Fruit fly (Drosophila melanogaster) whole organism, prepupa: ENCODE data around the gene Ntf-2r.

Experiments
- Blimp-1 ChIP-seq: fragments of 200-800 bp; sonication (Bioruptor generic); optimal IDR thresholded peaks from 3 replicates; lab custom pipeline; 2017; ENCODE audit warnings: missing biosample characterization, missing genetic modification characterization, mild to moderate bottlenecking, moderate library complexity, missing genetic modification reagents
- CG10631 ChIP-seq: fragments of 200-800 bp; sonication (Bioruptor generic); optimal IDR thresholded peaks from 2 replicates; lab custom pipeline; 2016; ENCODE audit warnings: missing biosample characterization, missing genetic modification characterization
- CG11294 ChIP-seq: fragments of 200-800 bp; sonication (Bioruptor generic); IDR thresholded peaks from 2 replicates; pipeline ENCODE4 v1.3.6; 2022; ENCODE audit warnings: missing biosample characterization, missing genetic modification characterization
- CG11762 ChIP-seq: fragments of 200-800 bp; sonication (Bioruptor generic); optimal IDR thresholded peaks from 3 replicates; lab custom pipeline; 2016; ENCODE audit warnings: missing biosample characterization, missing genetic modification characterization; ENCODE audit not compliant: insufficient read depth
- CG11902 ChIP-seq: fragments of 200-800 bp; sonication (Bioruptor generic); optimal IDR thresholded peaks from 3 replicates; lab custom pipeline; 2016; ENCODE audit warnings: missing biosample characterization, missing genetic modification characterization
- CG15336 ChIP-seq: fragments of 200-800 bp; sonication (Bioruptor generic); IDR thresholded peaks from 2 replicates; pipeline ENCODE4 v1.3.6; 2022; ENCODE audit warnings: missing biosample characterization, missing genetic modification characterization
- CG1621 ChIP-seq: fragments of 200-800 bp; sonication (Bioruptor generic); optimal IDR thresholded peaks from 3 replicates; lab custom pipeline; 2018; ENCODE audit warnings: missing biosample characterization, mild to moderate bottlenecking, missing genetic modification characterization
- CG16779 ChIP-seq: fragments of 200-800 bp; sonication (Bioruptor generic); optimal IDR thresholded peaks from 3 replicates; lab custom pipeline; 2017; ENCODE audit warnings: missing biosample characterization, mild to moderate bottlenecking, missing genetic modification characterization
- CG3032 ChIP-seq: fragments of 200-800 bp; optimal IDR thresholded peaks from 2 replicates; lab custom pipeline; 2019; ENCODE audit warnings: missing biosample characterization, mild to moderate bottlenecking, missing genetic modification characterization, moderate library complexity
- CG31627 ChIP-seq: fragments of 200-800 bp; sonication (Bioruptor generic); optimal IDR thresholded peaks from 3 replicates; lab custom pipeline; 2016; ENCODE audit warnings: missing biosample characterization, missing genetic modification characterization
- CG32006 ChIP-seq: fragments of 200-800 bp; sonication (Bioruptor generic); optimal IDR thresholded peaks from 3 replicates; lab custom pipeline; 2017; ENCODE audit warnings: missing biosample characterization, mild to moderate bottlenecking, missing genetic modification characterization
- CG34406 ChIP-seq: fragments of 200-800 bp; sonication (Bioruptor generic); optimal IDR thresholded peaks from 3 replicates; lab custom pipeline; 2016; ENCODE audit warnings: missing biosample characterization, missing genetic modification characterization
- CG3919 ChIP-seq: fragments of 200-800 bp; sonication (Bioruptor generic); optimal IDR thresholded peaks from 3 replicates; lab custom pipeline; 2016; ENCODE audit warnings: missing biosample characterization, missing genetic modification characterization
- CG6163 ChIP-seq: fragments of 200-800 bp; sonication (Bioruptor generic); IDR thresholded peaks from 3 replicates; pipeline ENCODE4 v1.3.6; 2022; ENCODE audit warnings: missing biosample characterization, missing genetic modification characterization
- CG6276 ChIP-seq: fragments of 200-800 bp; sonication (Bioruptor generic); optimal IDR thresholded peaks from 2 replicates; lab custom pipeline; 2017; ENCODE audit warnings: missing biosample characterization, mild to moderate bottlenecking, missing genetic modification characterization
- CG6792 ChIP-seq: fragments of 200-800 bp; sonication (Bioruptor generic); optimal IDR thresholded peaks from 3 replicates; lab custom pipeline; 2016; ENCODE audit warnings: missing biosample characterization, missing genetic modification characterization
- CG6854 ChIP-seq: fragments of 200-800 bp; sonication (Bioruptor generic); optimal IDR thresholded peaks from 2 replicates; lab custom pipeline; 2017; ENCODE audit warnings: missing biosample characterization, mild to moderate bottlenecking, missing genetic modification characterization
- CG7368 ChIP-seq: fragments of 200-800 bp; sonication (Bioruptor generic); optimal IDR thresholded peaks from 3 replicates; lab custom pipeline; 2016; ENCODE audit warnings: missing biosample characterization, missing genetic modification characterization
- CG8119 ChIP-seq: fragments of 200-800 bp; sonication (Bioruptor generic); IDR thresholded peaks from 3 replicates; pipeline ENCODE4 v1.3.6; 2022; ENCODE audit warnings: missing biosample characterization, missing genetic modification characterization
- CG8319 ChIP-seq: fragments of 200-800 bp; sonication (Bioruptor generic); optimal IDR thresholded peaks from 3 replicates; lab custom pipeline; 2016; ENCODE audit warnings: missing biosample characterization, missing genetic modification characterization
- CG8632 ChIP-seq: fragments of 200-800 bp; sonication (Bioruptor generic); optimal IDR thresholded peaks from 3 replicates; lab custom pipeline; 2016; ENCODE audit warnings: missing biosample characterization, missing genetic modification characterization
- Eip75B ChIP-seq: fragments of 200-800 bp; sonication (Bioruptor generic); optimal IDR thresholded peaks from 3 replicates; lab custom pipeline; 2016; ENCODE audit warnings: missing biosample characterization, missing genetic modification characterization
- Eip78C ChIP-seq: fragments of 200-800 bp; sonication (Bioruptor generic); peaks from one replicate; lab custom pipeline; 2016; ENCODE audit warnings: missing biosample characterization, missing genetic modification characterization
- Eip93F ChIP-seq: fragments of 200-800 bp; sonication (Bioruptor generic); optimal IDR thresholded peaks from 2 replicates; lab custom pipeline; 2016; ENCODE audit warnings: missing biosample characterization, mild to moderate bottlenecking, missing genetic modification characterization
- Ets21C ChIP-seq: fragments of 200-800 bp; sonication (Bioruptor generic); optimal IDR thresholded peaks from 3 replicates; lab custom pipeline; 2016; ENCODE audit warnings: missing biosample characterization, missing genetic modification characterization
- Ets96B ChIP-seq: fragments of 200-800 bp; optimal IDR thresholded peaks from 2 replicates; lab custom pipeline; 2019; ENCODE audit warnings: missing biosample characterization, mild to moderate bottlenecking, missing genetic modification characterization, moderate library complexity
- Gug ChIP-seq: fragments of 200-800 bp; sonication (Bioruptor generic); IDR thresholded peaks from 2 replicates; pipeline ENCODE4 v1.3.6; 2022; ENCODE audit warnings: missing biosample characterization, missing genetic modification characterization
- Hr38 ChIP-seq: sonication (Bioruptor generic); optimal IDR thresholded peaks from 2 replicates; lab custom pipeline; 2016; ENCODE audit warnings: missing biosample characterization, missing genetic modification characterization
- Hr39 ChIP-seq: fragments of 200-800 bp; sonication (Bioruptor generic); optimal IDR thresholded peaks from 2 replicates; lab custom pipeline; 2016; ENCODE audit warnings: missing biosample characterization, missing genetic modification characterization
- Lpt ChIP-seq: fragments of 200-800 bp; sonication (Bioruptor generic); optimal IDR thresholded peaks from 3 replicates; lab custom pipeline; 2016; ENCODE audit warnings: missing biosample characterization, missing genetic modification characterization
- Met ChIP-seq: fragments of 200-800 bp; sonication (Bioruptor generic); optimal IDR thresholded peaks from 3 replicates; lab custom pipeline; 2016; ENCODE audit warnings: missing biosample characterization, missing genetic modification characterization
- OdsH ChIP-seq: fragments of 200-800 bp; sonication (Bioruptor generic); optimal IDR thresholded peaks from 3 replicates; lab custom pipeline; 2016; ENCODE audit warnings: missing biosample characterization, missing genetic modification characterization
- Smox ChIP-seq: fragments of 200-800 bp; sonication (Bioruptor generic); optimal IDR thresholded peaks from 3 replicates; lab custom pipeline; 2016; ENCODE audit warnings: missing biosample characterization, missing genetic modification characterization
- Sox102F ChIP-seq: fragments of 200-800 bp; sonication (Bioruptor generic); optimal IDR thresholded peaks from 2 replicates; lab custom pipeline; 2016; ENCODE audit warnings: missing biosample characterization, mild to moderate bottlenecking, missing genetic modification characterization
- Sox15 ChIP-seq: fragments of 200-800 bp; sonication (Bioruptor generic); optimal IDR thresholded peaks from 3 replicates; lab custom pipeline; 2016; ENCODE audit warnings: missing biosample characterization, missing genetic modification characterization
- achi ChIP-seq: fragments of 200-800 bp; sonication (Bioruptor generic); optimal IDR thresholded peaks from 3 replicates; lab custom pipeline; 2016; ENCODE audit warnings: missing biosample characterization, missing genetic modification characterization
- acj6 ChIP-seq: fragments of 200-800 bp; sonication (Bioruptor generic); optimal IDR thresholded peaks from 3 replicates; lab custom pipeline; 2016; ENCODE audit warnings: missing biosample characterization, missing genetic modification characterization
- cyc ChIP-seq: fragments of 200-800 bp; sonication (Bioruptor generic); optimal IDR thresholded peaks from 3 replicates; lab custom pipeline; 2016; ENCODE audit warnings: missing biosample characterization, missing genetic modification characterization
- dac ChIP-seq: fragments of 200-800 bp; sonication (Bioruptor generic); optimal IDR thresholded peaks from 2 replicates; lab custom pipeline; 2017; ENCODE audit warnings: missing biosample characterization, mild to moderate bottlenecking, missing genetic modification characterization
- dsx ChIP-seq: fragments of 200-800 bp; optimal IDR thresholded peaks from 3 replicates; lab custom pipeline; 2019; ENCODE audit warnings: missing biosample characterization, mild to moderate bottlenecking, missing genetic modification characterization, moderate library complexity; ENCODE audit not compliant: poor library complexity, severe bottlenecking
- eg ChIP-seq: fragments of 200-800 bp; sonication (Bioruptor generic); IDR thresholded peaks from 3 replicates; pipeline ENCODE4 v1.3.6; 2022; ENCODE audit warnings: missing biosample characterization, missing genetic modification characterization
- fd59A ChIP-seq: fragments of 200-800 bp; sonication (Bioruptor generic); optimal IDR thresholded peaks from 2 replicates; lab custom pipeline; 2017; ENCODE audit warnings: missing biosample characterization, mild to moderate bottlenecking, missing genetic modification characterization, missing genetic modification reagents
- fd85E ChIP-seq: fragments of 200-800 bp; sonication (Bioruptor generic); optimal IDR thresholded peaks from 3 replicates; lab custom pipeline; 2016; ENCODE audit warnings: missing biosample characterization, missing genetic modification characterization
- fkh ChIP-seq: fragments of 200-800 bp; sonication (Bioruptor generic); optimal IDR thresholded peaks from 3 replicates; lab custom pipeline; 2017; ENCODE audit warnings: missing biosample characterization, mild to moderate bottlenecking, missing genetic modification characterization, moderate library complexity
- lz ChIP-seq: fragments of 200-800 bp; sonication (Bioruptor generic); optimal IDR thresholded peaks from 3 replicates; lab custom pipeline; 2016; ENCODE audit warnings: missing biosample characterization, missing genetic modification characterization
- pdm3 ChIP-seq: fragments of 200-800 bp; sonication (Bioruptor generic); optimal IDR thresholded peaks from 3 replicates; lab custom pipeline; 2016; ENCODE audit warnings: missing biosample characterization, missing genetic modification characterization
- salr ChIP-seq, 2 experiments: fragments of 200-800 bp; sonication (Bioruptor generic); optimal IDR thresholded peaks; 3 replicates each; lab custom pipeline; 2016 to 2018; ENCODE audit warnings: missing biosample characterization in 2 of 2, missing genetic modification characterization in 2 of 2, mild to moderate bottlenecking in 1 of 2
- spab ChIP-seq: fragments of 200-800 bp; sonication (Bioruptor generic); optimal IDR thresholded peaks from 2 replicates; lab custom pipeline; 2017; ENCODE audit warnings: missing biosample characterization, mild to moderate bottlenecking, missing genetic modification characterization, missing genetic modification reagents
- svp ChIP-seq: fragments of 200-800 bp; sonication (Bioruptor generic); peaks from one replicate; lab custom pipeline; 2016; ENCODE audit warnings: missing biosample characterization, missing genetic modification characterization
- topi ChIP-seq: fragments of 200-800 bp; sonication (Bioruptor generic); optimal IDR thresholded peaks from 3 replicates; lab custom pipeline; 2016; ENCODE audit warnings: missing biosample characterization, missing genetic modification characterization
- vri ChIP-seq: fragments of 200-800 bp; sonication (Bioruptor generic); optimal IDR thresholded peaks from 3 replicates; lab custom pipeline; 2016; ENCODE audit warnings: missing biosample characterization, mild to moderate bottlenecking, missing genetic modification characterization

Ntf-2r gene

DNA sequence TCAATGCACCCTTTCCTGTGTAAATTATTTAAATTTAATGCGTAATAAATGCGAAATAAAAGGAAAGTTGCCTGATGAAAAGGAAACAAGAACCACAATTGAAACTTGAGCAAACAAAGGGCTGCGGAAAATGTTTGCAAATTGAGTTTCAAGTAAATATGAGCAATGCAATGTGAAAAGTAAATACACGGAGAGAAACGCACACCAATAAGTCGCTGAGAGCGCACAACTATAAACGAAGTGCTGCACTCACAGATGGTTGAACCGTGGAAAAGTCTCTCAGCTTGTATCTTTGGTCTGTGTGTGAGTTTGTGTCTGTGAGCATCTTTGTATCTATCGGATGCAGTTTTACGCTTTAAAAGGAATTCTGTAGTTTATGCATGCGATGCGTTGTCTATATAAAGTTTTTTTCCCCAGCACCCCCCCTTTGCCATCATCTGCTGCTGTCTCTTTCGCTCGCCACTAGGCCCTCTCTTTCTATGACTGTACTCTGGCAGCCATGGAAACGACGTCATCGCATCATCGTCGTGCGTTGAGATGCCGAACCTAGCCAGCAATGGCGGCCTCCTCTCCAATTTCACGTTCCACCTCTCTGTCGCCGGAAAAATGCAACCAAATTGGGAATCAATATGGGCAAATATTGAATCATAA, 5.4 kb downstream of the Ntf-2r start:
- 0 out of 2 replicates have a peak, but pooled peaks have one; percentile 34 for TF ChIP-seq Gug (GFP tag; lab: Robert Waterston, UW)
- peak; percentile 28 for TF ChIP-seq OdsH (GFP tag; lab: Kevin White, UChicago)
- TF ChIP-seq Blimp-1 = no peak
- no peak for TF ChIP-seq Hr39
- no peak for TF ChIP-seq fd59A (GFP tag; lab: Kevin White, UChicago)
- TF ChIP-seq Eip78C (GFP tag; lab: Kevin White, UChicago) = peak; percentile 78
- TF ChIP-seq Sox15 (GFP tag; lab: Kevin White, UChicago) = no peak
- peak; percentile 26 for TF ChIP-seq Met (GFP tag; lab: Kevin White, UChicago)
- peak; percentile 52 for TF ChIP-seq CG32006 (GFP tag; lab: Kevin White, UChicago)
- TF ChIP-seq CG16779 (tag; lab: Kevin White, UChicago) = peak; percentile 57
- peak; percentile 39 for TF ChIP-seq CG34406
- peak; percentile 41 for TF ChIP-seq pdm3
- peak; percentile 23 for TF ChIP-seq Ets96B
- TF ChIP-seq CG10631 (GFP tag; lab: Kevin White, UChicago) = peak; percentile 7
- no peak for TF ChIP-seq fkh (GFP tag; lab: Kevin White, UChicago)
- peak; percentile 62; the same call in 1 of the 3 replicates for TF ChIP-seq eg (GFP tag; lab: Robert Waterston, UW)
- TF ChIP-seq CG8632 (GFP tag; lab: Kevin White, UChicago) = peak; percentile 39
- no peak for TF ChIP-seq CG8319 (GFP tag; lab: Kevin White, UChicago)
- TF ChIP-seq CG31627 (GFP tag; lab: Kevin White, UChicago) = no peak
- TF ChIP-seq Sox102F (GFP tag; lab: Kevin White, UChicago) = no peak
- peak; percentile 31 for TF ChIP-seq Eip75B
- TF ChIP-seq cyc (GFP tag; lab: Kevin White, UChicago) = no peak
- peak; percentile 54 for TF ChIP-seq CG1621 (tag; lab: Kevin White, UChicago)
- TF ChIP-seq CG3032 = peak; percentile 36
- peak; percentile 40 for TF ChIP-seq achi (GFP tag; lab: Kevin White, UChicago)
- TF ChIP-seq CG15336 = peak; percentile 63
- TF ChIP-seq CG6792 (GFP tag; lab: Kevin White, UChicago) = peak; percentile 8
- TF ChIP-seq Lpt (GFP tag; lab: Kevin White, UChicago) = peak; percentile 86
- TF ChIP-seq Hr38 (GFP tag; lab: Kevin White, UChicago) = no peak
- no peak for TF ChIP-seq dac (GFP tag; lab: Kevin White, UChicago)
- TF ChIP-seq dsx (GFP tag; lab: Kevin White, UChicago) = peak; percentile 63
- TF ChIP-seq Ets21C (GFP tag; lab: Kevin White, UChicago) = no peak
- TF ChIP-seq vri = no peak
- TF ChIP-seq Eip93F (GFP tag; lab: Kevin White, UChicago) = no peak
- TF ChIP-seq CG8119 = peak; percentile 69; the same call in 2 of the 3 replicates
- TF ChIP-seq CG6163 (GFP tag; lab: Robert Waterston, UW) = peak; percentile 69; the same call in 1 of the 3 replicates
- TF ChIP-seq spab (GFP tag; lab: Kevin White, UChicago) = peak; percentile 55
- peak; percentile 43 for TF ChIP-seq CG7368 (GFP tag; lab: Kevin White, UChicago)
- TF ChIP-seq acj6 = peak; percentile 44
- TF ChIP-seq CG6276 (GFP tag; lab: Kevin White, UChicago) = peak; percentile 25
- no peak for TF ChIP-seq CG11902 (GFP tag; lab: Kevin White, UChicago)
- no peak for TF ChIP-seq topi (GFP tag; lab: Kevin White, UChicago)
- no peak for TF ChIP-seq Smox (GFP tag; lab: Kevin White, UChicago)
- peak in 1 of 2 experiments; percentile 40 for TF ChIP-seq salr (GFP tag; optimal IDR thresholded peaks at IDR 0.05; lab: Kevin White, UChicago)
- no peak for TF ChIP-seq CG11762
- no peak for TF ChIP-seq fd85E (GFP tag; lab: Kevin White, UChicago)
- TF ChIP-seq svp (GFP tag; lab: Kevin White, UChicago) = no peak
- TF ChIP-seq lz = no peak
- peak; percentile 24; the same call in 1 of the 2 replicates for TF ChIP-seq CG11294
- peak; percentile 48 for TF ChIP-seq CG6854 (GFP tag; lab: Kevin White, UChicago)
- peak; percentile 49 for TF ChIP-seq CG3919 (GFP tag; lab: Kevin White, UChicago)
